Worm (Caenorhabditis elegans) whole organism, mixed stage, embryonic: ENCODE results near the gene F07B10.4.

Experiments
- bed-3 ChIP-seq: fragments of 200-800 bp; sonication (Bioruptor generic); optimal IDR thresholded peaks from 3 replicates; lab custom pipeline; 2018; ENCODE audit warnings: mild to moderate bottlenecking, missing genetic modification characterization, moderate library complexity, missing compliant biosample characterization
- ceh-83 ChIP-seq: fragments of 200-800 bp; sonication (Bioruptor generic); optimal IDR thresholded peaks from 2 replicates; lab custom pipeline; 2018; ENCODE audit warnings: mild to moderate bottlenecking, missing genetic modification characterization, missing compliant biosample characterization
- ces-1 ChIP-seq: fragments of 150-350 bp; optimal IDR thresholded peaks from 2 replicates; lab custom pipeline; 2014; ENCODE audit warnings: missing biosample characterization, missing genetic modification reagents, missing genetic modification characterization
- elt-3 ChIP-seq: fragments of 150-350 bp; optimal IDR thresholded peaks from 2 replicates; lab custom pipeline; 2014; ENCODE audit warnings: missing biosample characterization, missing genetic modification characterization
- lin-13 ChIP-seq: fragments of 150-350 bp; optimal IDR thresholded peaks from 2 replicates; lab custom pipeline; 2014; ENCODE audit warnings: missing biosample characterization, missing genetic modification characterization
- mab-5 ChIP-seq: fragments of 150-350 bp; optimal IDR thresholded peaks from 2 replicates; lab custom pipeline; 2014; ENCODE audit warnings: missing biosample characterization, missing genetic modification characterization
- nhr-237 ChIP-seq: fragments of 150-350 bp; optimal IDR thresholded peaks from 2 replicates; lab custom pipeline; 2014; ENCODE audit warnings: missing biosample characterization, missing genetic modification characterization
- pha-4 ChIP-seq: fragments of 150-350 bp; optimal IDR thresholded peaks from 2 replicates; lab custom pipeline; 2018; ENCODE audit warnings: missing biosample characterization, missing genetic modification reagents, missing genetic modification characterization
- snpc-4 ChIP-seq: fragments of 150-350 bp; optimal IDR thresholded peaks from 2 replicates; lab custom pipeline; 2014; ENCODE audit warnings: missing biosample characterization, missing genetic modification characterization
- ztf-11 ChIP-seq: fragments of 150-350 bp; optimal IDR thresholded peaks from 2 replicates; lab custom pipeline; 2014; ENCODE audit warnings: missing biosample characterization, missing genetic modification characterization

DNA sequence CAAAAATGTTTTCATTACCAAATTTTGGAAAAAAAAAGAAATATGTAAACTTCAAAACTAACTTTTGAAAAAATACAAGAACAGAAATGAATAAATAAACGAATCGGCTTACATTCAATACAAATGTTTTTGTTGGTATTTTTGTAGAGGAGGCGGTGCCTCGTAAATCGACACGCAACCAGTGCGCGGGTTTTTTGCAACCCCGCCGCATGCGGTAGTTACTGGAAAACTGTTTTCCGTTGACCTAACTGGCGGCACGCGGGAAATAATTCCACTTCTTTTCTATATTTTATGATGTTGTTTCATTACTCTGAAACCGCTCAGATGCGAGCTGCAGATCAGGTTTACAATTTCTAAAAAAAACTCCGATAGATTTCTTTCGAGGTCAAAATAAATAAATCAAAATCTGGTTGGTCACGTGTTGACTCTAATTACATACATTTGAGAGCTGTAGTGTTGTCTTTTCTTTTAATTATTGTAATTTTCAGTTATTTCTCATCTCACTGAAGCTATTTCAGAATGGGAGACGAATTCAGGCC is 23.7 kb downstream of the F07B10.4 start, which contains the start of the genes dvc-1 and ima-1:
- TF ChIP-seq ceh-83 (peak; percentile 59), ces-1 (peak; percentile 36), snpc-4 (tag; lab: Kevin White, UChicago) (no peak), bed-3 (peak; percentile 44), ztf-11 (tag; lab: Kevin White, UChicago) (peak; percentile 89), nhr-237 (peak; percentile 61), elt-3 (tag; lab: Kevin White, UChicago) (no peak), pha-4 (no peak), lin-13 (tag; lab: Kevin White, UChicago) (no peak), mab-5 (tag; lab: Kevin White, UChicago) (no peak)
